Fruit fly (Drosophila melanogaster) whole organism, prepupa: ENCODE measurements around the gene CG31789.
A peak's percentile ranks its signal among the peaks of the same experiment; 100 is the strongest.

Source experiments
- Blimp-1 ChIP-seq: fragments of 200-800 bp; sonication (Bioruptor generic); optimal IDR thresholded peaks from 3 replicates; lab custom pipeline; 2017; ENCODE audit warnings: missing biosample characterization, missing genetic modification characterization, mild to moderate bottlenecking, moderate library complexity, missing genetic modification reagents
- CG10631 ChIP-seq: fragments of 200-800 bp; sonication (Bioruptor generic); optimal IDR thresholded peaks from 2 replicates; lab custom pipeline; 2016; ENCODE audit warnings: missing biosample characterization, missing genetic modification characterization
- CG10669 ChIP-seq: fragments of 200-800 bp; sonication (Bioruptor generic); optimal IDR thresholded peaks from 3 replicates; lab custom pipeline; 2018; ENCODE audit warnings: missing biosample characterization, mild to moderate bottlenecking, missing genetic modification characterization, moderate library complexity
- CG11294 ChIP-seq: fragments of 200-800 bp; sonication (Bioruptor generic); IDR thresholded peaks from 2 replicates; pipeline ENCODE4 v1.3.6; 2022; ENCODE audit warnings: missing biosample characterization, missing genetic modification characterization
- CG11762 ChIP-seq: fragments of 200-800 bp; sonication (Bioruptor generic); optimal IDR thresholded peaks from 3 replicates; lab custom pipeline; 2016; ENCODE audit warnings: missing biosample characterization, missing genetic modification characterization; ENCODE audit not compliant: insufficient read depth
- CG15336 ChIP-seq: fragments of 200-800 bp; sonication (Bioruptor generic); IDR thresholded peaks from 2 replicates; pipeline ENCODE4 v1.3.6; 2022; ENCODE audit warnings: missing biosample characterization, missing genetic modification characterization
- CG1621 ChIP-seq: fragments of 200-800 bp; sonication (Bioruptor generic); optimal IDR thresholded peaks from 3 replicates; lab custom pipeline; 2018; ENCODE audit warnings: missing biosample characterization, mild to moderate bottlenecking, missing genetic modification characterization
- CG16779 ChIP-seq: fragments of 200-800 bp; sonication (Bioruptor generic); optimal IDR thresholded peaks from 3 replicates; lab custom pipeline; 2017; ENCODE audit warnings: missing biosample characterization, mild to moderate bottlenecking, missing genetic modification characterization
- CG31627 ChIP-seq: fragments of 200-800 bp; sonication (Bioruptor generic); optimal IDR thresholded peaks from 3 replicates; lab custom pipeline; 2016; ENCODE audit warnings: missing biosample characterization, missing genetic modification characterization
- CG32006 ChIP-seq: fragments of 200-800 bp; sonication (Bioruptor generic); optimal IDR thresholded peaks from 3 replicates; lab custom pipeline; 2017; ENCODE audit warnings: missing biosample characterization, mild to moderate bottlenecking, missing genetic modification characterization
- CG34406 ChIP-seq: fragments of 200-800 bp; sonication (Bioruptor generic); optimal IDR thresholded peaks from 3 replicates; lab custom pipeline; 2016; ENCODE audit warnings: missing biosample characterization, missing genetic modification characterization
- CG3919 ChIP-seq: fragments of 200-800 bp; sonication (Bioruptor generic); optimal IDR thresholded peaks from 3 replicates; lab custom pipeline; 2016; ENCODE audit warnings: missing biosample characterization, missing genetic modification characterization
- CG6163 ChIP-seq: fragments of 200-800 bp; sonication (Bioruptor generic); IDR thresholded peaks from 3 replicates; pipeline ENCODE4 v1.3.6; 2022; ENCODE audit warnings: missing biosample characterization, missing genetic modification characterization
- CG6276 ChIP-seq: fragments of 200-800 bp; sonication (Bioruptor generic); optimal IDR thresholded peaks from 2 replicates; lab custom pipeline; 2017; ENCODE audit warnings: missing biosample characterization, mild to moderate bottlenecking, missing genetic modification characterization
- CG6808 ChIP-seq: fragments of 200-800 bp; sonication (Bioruptor generic); optimal IDR thresholded peaks from 3 replicates; lab custom pipeline; 2017; ENCODE audit warnings: missing biosample characterization, missing genetic modification characterization, mild to moderate bottlenecking, moderate library complexity, missing genetic modification reagents
- CG6854 ChIP-seq: fragments of 200-800 bp; sonication (Bioruptor generic); optimal IDR thresholded peaks from 2 replicates; lab custom pipeline; 2017; ENCODE audit warnings: missing biosample characterization, mild to moderate bottlenecking, missing genetic modification characterization
- CG7368 ChIP-seq: fragments of 200-800 bp; sonication (Bioruptor generic); optimal IDR thresholded peaks from 3 replicates; lab custom pipeline; 2016; ENCODE audit warnings: missing biosample characterization, missing genetic modification characterization
- CG8119 ChIP-seq: fragments of 200-800 bp; sonication (Bioruptor generic); IDR thresholded peaks from 3 replicates; pipeline ENCODE4 v1.3.6; 2022; ENCODE audit warnings: missing biosample characterization, missing genetic modification characterization
- CG8319 ChIP-seq: fragments of 200-800 bp; sonication (Bioruptor generic); optimal IDR thresholded peaks from 3 replicates; lab custom pipeline; 2016; ENCODE audit warnings: missing biosample characterization, missing genetic modification characterization
- CG9139 ChIP-seq: fragments of 200-800 bp; sonication (Bioruptor generic); optimal IDR thresholded peaks from 3 replicates; lab custom pipeline; 2017; ENCODE audit warnings: missing biosample characterization, mild to moderate bottlenecking, missing genetic modification characterization
- Eip75B ChIP-seq: fragments of 200-800 bp; sonication (Bioruptor generic); optimal IDR thresholded peaks from 3 replicates; lab custom pipeline; 2016; ENCODE audit warnings: missing biosample characterization, missing genetic modification characterization
- Eip78C ChIP-seq: fragments of 200-800 bp; sonication (Bioruptor generic); peaks from one replicate; lab custom pipeline; 2016; ENCODE audit warnings: missing biosample characterization, missing genetic modification characterization
- Eip93F ChIP-seq: fragments of 200-800 bp; sonication (Bioruptor generic); optimal IDR thresholded peaks from 2 replicates; lab custom pipeline; 2016; ENCODE audit warnings: missing biosample characterization, mild to moderate bottlenecking, missing genetic modification characterization
- Ets21C ChIP-seq: fragments of 200-800 bp; sonication (Bioruptor generic); optimal IDR thresholded peaks from 3 replicates; lab custom pipeline; 2016; ENCODE audit warnings: missing biosample characterization, missing genetic modification characterization
- Gug ChIP-seq: fragments of 200-800 bp; sonication (Bioruptor generic); IDR thresholded peaks from 2 replicates; pipeline ENCODE4 v1.3.6; 2022; ENCODE audit warnings: missing biosample characterization, missing genetic modification characterization
- Hr38 ChIP-seq: sonication (Bioruptor generic); optimal IDR thresholded peaks from 2 replicates; lab custom pipeline; 2016; ENCODE audit warnings: missing biosample characterization, missing genetic modification characterization
- Hr39 ChIP-seq: fragments of 200-800 bp; sonication (Bioruptor generic); optimal IDR thresholded peaks from 2 replicates; lab custom pipeline; 2016; ENCODE audit warnings: missing biosample characterization, missing genetic modification characterization
- Hr4 ChIP-seq: fragments of 200-800 bp; sonication (Bioruptor generic); optimal IDR thresholded peaks from 3 replicates; lab custom pipeline; 2016; ENCODE audit warnings: missing biosample characterization, missing genetic modification characterization
- Lpt ChIP-seq: fragments of 200-800 bp; sonication (Bioruptor generic); optimal IDR thresholded peaks from 3 replicates; lab custom pipeline; 2016; ENCODE audit warnings: missing biosample characterization, missing genetic modification characterization
- Met ChIP-seq: fragments of 200-800 bp; sonication (Bioruptor generic); optimal IDR thresholded peaks from 3 replicates; lab custom pipeline; 2016; ENCODE audit warnings: missing biosample characterization, missing genetic modification characterization
- OdsH ChIP-seq: fragments of 200-800 bp; sonication (Bioruptor generic); optimal IDR thresholded peaks from 3 replicates; lab custom pipeline; 2016; ENCODE audit warnings: missing biosample characterization, missing genetic modification characterization
- Smox ChIP-seq: fragments of 200-800 bp; sonication (Bioruptor generic); optimal IDR thresholded peaks from 3 replicates; lab custom pipeline; 2016; ENCODE audit warnings: missing biosample characterization, missing genetic modification characterization
- Sox102F ChIP-seq: fragments of 200-800 bp; sonication (Bioruptor generic); optimal IDR thresholded peaks from 2 replicates; lab custom pipeline; 2016; ENCODE audit warnings: missing biosample characterization, mild to moderate bottlenecking, missing genetic modification characterization
- Sox15 ChIP-seq: fragments of 200-800 bp; sonication (Bioruptor generic); optimal IDR thresholded peaks from 3 replicates; lab custom pipeline; 2016; ENCODE audit warnings: missing biosample characterization, missing genetic modification characterization
- achi ChIP-seq: fragments of 200-800 bp; sonication (Bioruptor generic); optimal IDR thresholded peaks from 3 replicates; lab custom pipeline; 2016; ENCODE audit warnings: missing biosample characterization, missing genetic modification characterization
- acj6 ChIP-seq: fragments of 200-800 bp; sonication (Bioruptor generic); optimal IDR thresholded peaks from 3 replicates; lab custom pipeline; 2016; ENCODE audit warnings: missing biosample characterization, missing genetic modification characterization
- cyc ChIP-seq: fragments of 200-800 bp; sonication (Bioruptor generic); optimal IDR thresholded peaks from 3 replicates; lab custom pipeline; 2016; ENCODE audit warnings: missing biosample characterization, missing genetic modification characterization
- dsx ChIP-seq: fragments of 200-800 bp; optimal IDR thresholded peaks from 3 replicates; lab custom pipeline; 2019; ENCODE audit warnings: missing biosample characterization, mild to moderate bottlenecking, missing genetic modification characterization, moderate library complexity; ENCODE audit not compliant: poor library complexity, severe bottlenecking
- fd59A ChIP-seq: fragments of 200-800 bp; sonication (Bioruptor generic); optimal IDR thresholded peaks from 2 replicates; lab custom pipeline; 2017; ENCODE audit warnings: missing biosample characterization, mild to moderate bottlenecking, missing genetic modification characterization, missing genetic modification reagents
- fd85E ChIP-seq: fragments of 200-800 bp; sonication (Bioruptor generic); optimal IDR thresholded peaks from 3 replicates; lab custom pipeline; 2016; ENCODE audit warnings: missing biosample characterization, missing genetic modification characterization
- fkh ChIP-seq: fragments of 200-800 bp; sonication (Bioruptor generic); optimal IDR thresholded peaks from 3 replicates; lab custom pipeline; 2017; ENCODE audit warnings: missing biosample characterization, mild to moderate bottlenecking, missing genetic modification characterization, moderate library complexity
- lz ChIP-seq: fragments of 200-800 bp; sonication (Bioruptor generic); optimal IDR thresholded peaks from 3 replicates; lab custom pipeline; 2016; ENCODE audit warnings: missing biosample characterization, missing genetic modification characterization
- net ChIP-seq: fragments of 200-800 bp; sonication (Bioruptor generic); optimal IDR thresholded peaks from 3 replicates; lab custom pipeline; 2016; ENCODE audit warnings: missing biosample characterization, missing genetic modification characterization
- salr ChIP-seq, 2 experiments: fragments of 200-800 bp; sonication (Bioruptor generic); optimal IDR thresholded peaks; 3 replicates each; lab custom pipeline; 2016 to 2018; ENCODE audit warnings: missing biosample characterization in 2 of 2, missing genetic modification characterization in 2 of 2, mild to moderate bottlenecking in 1 of 2
- spab ChIP-seq: fragments of 200-800 bp; sonication (Bioruptor generic); optimal IDR thresholded peaks from 2 replicates; lab custom pipeline; 2017; ENCODE audit warnings: missing biosample characterization, mild to moderate bottlenecking, missing genetic modification characterization, missing genetic modification reagents
- topi ChIP-seq: fragments of 200-800 bp; sonication (Bioruptor generic); optimal IDR thresholded peaks from 3 replicates; lab custom pipeline; 2016; ENCODE audit warnings: missing biosample characterization, missing genetic modification characterization
- vri ChIP-seq: fragments of 200-800 bp; sonication (Bioruptor generic); optimal IDR thresholded peaks from 3 replicates; lab custom pipeline; 2016; ENCODE audit warnings: missing biosample characterization, mild to moderate bottlenecking, missing genetic modification characterization

CG31789 gene

DNA sequence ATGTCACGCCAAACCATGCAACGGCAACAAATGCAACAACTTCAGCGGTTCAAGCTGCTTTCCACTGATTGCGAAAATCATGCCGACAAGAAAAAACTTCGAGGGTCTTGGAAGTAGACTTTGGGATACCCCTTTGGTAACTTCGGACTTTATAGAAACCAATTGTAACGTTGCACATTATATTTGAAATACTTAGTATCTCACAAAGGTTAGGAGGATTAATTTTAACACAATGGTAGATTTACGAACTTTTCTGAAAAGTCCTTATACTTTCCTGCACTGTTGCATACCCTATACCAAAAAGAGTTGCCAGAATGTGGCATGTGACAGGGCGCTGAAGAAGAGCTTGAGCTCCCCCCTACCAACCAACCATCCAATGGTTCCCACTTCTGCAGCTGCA is 39.7 kb downstream of the CG31789 start (continued):
- peak; percentile 79 for TF ChIP-seq Sox102F (GFP tag; lab: Kevin White, UChicago)
- TF ChIP-seq Hr38 (GFP tag; lab: Kevin White, UChicago), result no peak
- TF ChIP-seq Gug (GFP tag; lab: Robert Waterston, UW), result peak; percentile 34; the same call in 1 of the 2 replicates
- peak; percentile 47 for TF ChIP-seq CG6808 (GFP tag; lab: Kevin White, UChicago)
- peak; percentile 78 for TF ChIP-seq CG3919 (GFP tag; lab: Kevin White, UChicago)
- TF ChIP-seq CG11294 (GFP tag; lab: Robert Waterston, UW), result no peak
- peak; percentile 65 for TF ChIP-seq CG34406 (GFP tag; lab: Kevin White, UChicago)
- peak; percentile 74 for TF ChIP-seq Met

- no peak for TF ChIP-seq Eip93F (GFP tag; lab: Kevin White, UChicago)
- peak; percentile 58; the same call in 2 of the 3 replicates for TF ChIP-seq CG8119 (GFP tag; lab: Robert Waterston, UW)
- TF ChIP-seq Smox, result peak; percentile 67
- peak; percentile 18 for TF ChIP-seq CG9139 (GFP tag; lab: Kevin White, UChicago)
- TF ChIP-seq CG31627 (GFP tag; lab: Kevin White, UChicago), result peak; percentile 68
- peak; percentile 35 for TF ChIP-seq CG7368
- peak; percentile 69 for TF ChIP-seq lz
- no peak for TF ChIP-seq CG6276
- TF ChIP-seq CG15336 (GFP tag; lab: Robert Waterston, UW), result peak; percentile 64
- TF ChIP-seq CG8319, result no peak
- TF ChIP-seq Eip75B (GFP tag; lab: Kevin White, UChicago), result peak; percentile 76
- peak; percentile 53 for TF ChIP-seq cyc
- peak; percentile 71 for TF ChIP-seq acj6
- peak; percentile 39 for TF ChIP-seq fd59A (GFP tag; lab: Kevin White, UChicago)
- TF ChIP-seq CG10669 (GFP tag; lab: Kevin White, UChicago), result peak; percentile 18
- TF ChIP-seq Hr4 (GFP tag; lab: Kevin White, UChicago), result peak; percentile 78
- no peak for TF ChIP-seq Blimp-1 (GFP tag; lab: Kevin White, UChicago)
- TF ChIP-seq CG16779 (tag; lab: Kevin White, UChicago), result no peak
- TF ChIP-seq vri (GFP tag; lab: Kevin White, UChicago), result peak; percentile 12
- no peak for TF ChIP-seq Hr38 (GFP tag; lab: Kevin White, UChicago)
- peak; percentile 65 for TF ChIP-seq dsx (GFP tag; lab: Kevin White, UChicago)
- peak; percentile 78 for TF ChIP-seq Met
- peak; percentile 47 for TF ChIP-seq CG1621
- peak; percentile 47 for TF ChIP-seq net (GFP tag; lab: Kevin White, UChicago)
- peak; percentile 78 for TF ChIP-seq Sox102F (GFP tag; lab: Kevin White, UChicago)
- TF ChIP-seq OdsH, result peak; percentile 74
- TF ChIP-seq CG3919 (GFP tag; lab: Kevin White, UChicago), result peak; percentile 56
- TF ChIP-seq CG32006, result peak; percentile 65
- peak; percentile 44 for TF ChIP-seq Ets21C (GFP tag; lab: Kevin White, UChicago)
- peak; percentile 61 for TF ChIP-seq CG10631 (GFP tag; lab: Kevin White, UChicago)
- TF ChIP-seq CG6854 (GFP tag; lab: Kevin White, UChicago), result no peak
- TF ChIP-seq fd85E (GFP tag; lab: Kevin White, UChicago), result no peak
- TF ChIP-seq Lpt (GFP tag; lab: Kevin White, UChicago), result peak; percentile 58
- TF ChIP-seq fkh (GFP tag; lab: Kevin White, UChicago), result peak; percentile 45
- no peak for TF ChIP-seq CG11762 (GFP tag; lab: Kevin White, UChicago)
- peak; percentile 80 for TF ChIP-seq CG6163 (GFP tag; lab: Robert Waterston, UW)
- no peak for TF ChIP-seq spab
- TF ChIP-seq Sox15 (GFP tag; lab: Kevin White, UChicago), result peak; percentile 44
- TF ChIP-seq CG11294 (GFP tag; lab: Robert Waterston, UW), result no peak
- TF ChIP-seq Eip78C (GFP tag; lab: Kevin White, UChicago), result peak; percentile 91
- TF ChIP-seq topi (GFP tag; lab: Kevin White, UChicago), result peak; percentile 62
- TF ChIP-seq Hr39 (GFP tag; lab: Kevin White, UChicago), result peak; percentile 69
- peak; percentile 23 to 56 for TF ChIP-seq salr (GFP tag; optimal IDR thresholded peaks at IDR 0.05; lab: Kevin White, UChicago)
- peak; percentile 64 for TF ChIP-seq achi
Measured at dm6 chr2L:18647857-18648652, 42.3 kb downstream of the CG31789 start.
